Worm (Caenorhabditis elegans): ENCODE results near the gene R09A1.3.

ce11 chrV:1060219-1060863, 33.5 kb upstream of the R09A1.3 start:
- TF ChIP-seq F13H6.1 (tag; optimal IDR thresholded peaks at IDR 0.05) (peak; percentile 21), fos-1 (tag; optimal IDR thresholded peaks at IDR 0.05) (peak; percentile 78), ztf-11 (tag; optimal IDR thresholded peaks at IDR 0.05) (no peak), ceh-82 (tag; optimal IDR thresholded peaks at IDR 0.05) (no peak), lsy-2 (tag; optimal IDR thresholded peaks at IDR 0.05) (no peak), dmd-4 (tag; optimal IDR thresholded peaks at IDR 0.05) (no peak), mdl-1 (tag; optimal IDR thresholded peaks at IDR 0.05) (no peak)
